Worm (Caenorhabditis elegans) whole organism, L3 larva: ENCODE data around the gene sek-3.

ENCODE experiments used
- ZK546.5 ChIP-seq: sonication (generic microtip); optimal IDR thresholded peaks from 2 replicates; lab custom pipeline; 2017; ENCODE audit warnings: missing biosample characterization, missing genetic modification characterization
- aly-2 ChIP-seq: fragments of 150-350 bp; optimal IDR thresholded peaks from 2 replicates; lab custom pipeline; 2014; ENCODE audit warnings: missing biosample characterization, missing genetic modification characterization
- ama-1 ChIP-seq: fragments of 150-350 bp; optimal IDR thresholded peaks from 2 replicates; lab custom pipeline; 2018
- ceh-16 ChIP-seq: sonication (generic microtip); optimal IDR thresholded peaks from 2 replicates; lab custom pipeline; 2017; ENCODE audit warnings: missing biosample characterization, missing genetic modification characterization
- ceh-28 ChIP-seq: fragments of 150-350 bp; optimal IDR thresholded peaks from 2 replicates; lab custom pipeline; 2014; ENCODE audit warnings: missing biosample characterization, missing genetic modification reagents, missing genetic modification characterization
- ceh-9 ChIP-seq: sonication (generic microtip); optimal IDR thresholded peaks from 2 replicates; lab custom pipeline; 2018; ENCODE audit warnings: missing biosample characterization, missing genetic modification characterization
- daf-12 ChIP-seq: fragments of 150-350 bp; optimal IDR thresholded peaks from 2 replicates; lab custom pipeline; 2014; ENCODE audit warnings: missing biosample characterization, missing genetic modification reagents, missing genetic modification characterization
- egl-27 ChIP-seq: sonication (generic microtip); optimal IDR thresholded peaks from 4 replicates; lab custom pipeline; 2017; ENCODE audit warnings: missing biosample characterization, missing genetic modification reagents, missing genetic modification characterization
- elt-1 ChIP-seq: fragments of 150-350 bp; optimal IDR thresholded peaks from 2 replicates; lab custom pipeline; 2014; ENCODE audit warnings: missing biosample characterization, missing genetic modification characterization
- elt-2 ChIP-seq: sonication (generic microtip); optimal IDR thresholded peaks from 2 replicates; lab custom pipeline; 2016; ENCODE audit warnings: missing genetic modification reagents, mild to moderate bottlenecking, missing genetic modification characterization, missing compliant biosample characterization
- elt-3 ChIP-seq, 3 experiments: fragments of 150-350 bp in 1 of 3; sonication (generic microtip) in 2 of 3; optimal IDR thresholded peaks; 2 replicates in 2 of 3; 4 replicates in 1 of 3; lab custom pipeline; 2014 to 2017; ENCODE audit warnings: missing biosample characterization in 3 of 3, missing genetic modification characterization in 3 of 3
- eor-1 ChIP-seq, 2 experiments: fragments of 150-350 bp; optimal IDR thresholded peaks; 2 replicates each; lab custom pipeline; 2014 to 2018; ENCODE audit warnings: missing biosample characterization in 2 of 2, missing genetic modification characterization in 2 of 2
- fkh-10 ChIP-seq: sonication (generic microtip); optimal IDR thresholded peaks from 2 replicates; lab custom pipeline; 2017; ENCODE audit warnings: missing biosample characterization, missing genetic modification reagents, missing genetic modification characterization
- fos-1 ChIP-seq: fragments of 150-350 bp; optimal IDR thresholded peaks from 2 replicates; lab custom pipeline; 2014; ENCODE audit warnings: missing biosample characterization, missing genetic modification characterization
- lin-15B ChIP-seq: fragments of 150-350 bp; optimal IDR thresholded peaks from 2 replicates; lab custom pipeline; 2014; ENCODE audit warnings: missing biosample characterization, missing genetic modification characterization
- lin-39 ChIP-seq: fragments of 150-350 bp; optimal IDR thresholded peaks from 2 replicates; lab custom pipeline; 2018; ENCODE audit warnings: missing biosample characterization, missing genetic modification reagents, missing genetic modification characterization
- lsy-12 ChIP-seq: sonication (generic microtip); optimal IDR thresholded peaks from 2 replicates; lab custom pipeline; 2016; ENCODE audit warnings: mild to moderate bottlenecking, missing genetic modification characterization, missing compliant biosample characterization
- mml-1 ChIP-seq: fragments of 150-350 bp; sonication (generic microtip); optimal IDR thresholded peaks from 3 replicates; lab custom pipeline; 2014; ENCODE audit warnings: missing biosample characterization, missing genetic modification characterization
- nfya-1 ChIP-seq: sonication (generic microtip); optimal IDR thresholded peaks from 2 replicates; lab custom pipeline; 2017; ENCODE audit warnings: missing genetic modification characterization, mild to moderate bottlenecking, missing compliant biosample characterization, antibody characterized with exemption, moderate library complexity; ENCODE audit not compliant: insufficient read depth
- nhr-11 ChIP-seq: fragments of 150-350 bp; optimal IDR thresholded peaks from 2 replicates; lab custom pipeline; 2014; ENCODE audit warnings: missing biosample characterization, missing genetic modification characterization
- nhr-12 ChIP-seq: fragments of 150-350 bp; optimal IDR thresholded peaks from 2 replicates; lab custom pipeline; 2014; ENCODE audit warnings: missing biosample characterization, missing genetic modification characterization
- nhr-23 ChIP-seq: fragments of 150-350 bp; optimal IDR thresholded peaks from 2 replicates; lab custom pipeline; 2014; ENCODE audit warnings: missing biosample characterization, missing genetic modification reagents, missing genetic modification characterization
- nhr-237 ChIP-seq: fragments of 150-350 bp; optimal IDR thresholded peaks from 2 replicates; lab custom pipeline; 2014; ENCODE audit warnings: missing biosample characterization, missing genetic modification characterization
- nhr-25 ChIP-seq: sonication (generic microtip); optimal IDR thresholded peaks from 2 replicates; lab custom pipeline; 2017; ENCODE audit warnings: missing biosample characterization, missing genetic modification characterization
- nhr-28 ChIP-seq: fragments of 150-350 bp; optimal IDR thresholded peaks from 2 replicates; lab custom pipeline; 2014; ENCODE audit warnings: missing biosample characterization, missing genetic modification characterization
- nhr-43 ChIP-seq: sonication (generic microtip); optimal IDR thresholded peaks from 2 replicates; lab custom pipeline; 2016; ENCODE audit warnings: mild to moderate bottlenecking, missing genetic modification characterization, missing compliant biosample characterization; ENCODE audit not compliant: poor library complexity, severe bottlenecking
- nhr-67 ChIP-seq: fragments of 150-350 bp; optimal IDR thresholded peaks from 2 replicates; lab custom pipeline; 2014; ENCODE audit warnings: missing biosample characterization, missing genetic modification characterization
- pqm-1 ChIP-seq: fragments of 150-350 bp; optimal IDR thresholded peaks from 2 replicates; lab custom pipeline; 2017; ENCODE audit warnings: missing biosample characterization, missing genetic modification characterization, inconsistent platforms
- skn-1 ChIP-seq: fragments of 150-350 bp; optimal IDR thresholded peaks from 2 replicates; lab custom pipeline; 2014; ENCODE audit warnings: missing biosample characterization, missing genetic modification characterization
- snpc-4 ChIP-seq: fragments of 150-350 bp; optimal IDR thresholded peaks from 2 replicates; lab custom pipeline; 2014; ENCODE audit warnings: missing biosample characterization, missing genetic modification characterization
- unc-62 ChIP-seq: fragments of 150-350 bp; sonication (generic microtip); optimal IDR thresholded peaks from 4 replicates; lab custom pipeline; 2014; ENCODE audit warnings: missing biosample characterization, missing genetic modification reagents, missing genetic modification characterization
- zag-1 ChIP-seq: fragments of 150-350 bp; optimal IDR thresholded peaks from 2 replicates; lab custom pipeline; 2014; ENCODE audit warnings: missing biosample characterization, missing genetic modification characterization
- ztf-11 ChIP-seq: fragments of 150-350 bp; optimal IDR thresholded peaks from 2 replicates; lab custom pipeline; 2014; ENCODE audit warnings: missing biosample characterization, missing genetic modification characterization
- ztf-4 ChIP-seq: fragments of 150-350 bp; optimal IDR thresholded peaks from 2 replicates; lab custom pipeline; 2014; ENCODE audit warnings: missing biosample characterization, missing genetic modification characterization

sek-3 gene

ce11 chrX:5024300-5024699 lies 6.6 kb downstream of the sek-3 start, which contains the start of gene ZC449.1:
ZC449.1 (plus strand) TSS chrX:5024420.
- TF ChIP-seq ceh-28 (tag; lab: Kevin White, UChicago) (no peak), nhr-43 (tag; lab: Kevin White, UChicago) (no peak), nhr-237 (tag; lab: Kevin White, UChicago) (no peak), ztf-4 (tag; lab: Kevin White, UChicago) (no peak), elt-2 (tag; lab: Kevin White, UChicago) (no peak)

- TF ChIP-seq lin-39 (tag; lab: Kevin White, UChicago): peak; percentile 62
- no peak for TF ChIP-seq ceh-16 (tag; lab: Kevin White, UChicago)
- peak; percentile 74 for TF ChIP-seq elt-1
- TF ChIP-seq lsy-12 (tag; lab: Kevin White, UChicago): no peak
These were observed 8.8 kb downstream of the sek-3 start for ce11 chrX:5026461-5026860.

- no peak for TF ChIP-seq ceh-9 (tag; lab: Kevin White, UChicago)
- no peak for TF ChIP-seq nhr-23 (tag; lab: Kevin White, UChicago)
- TF ChIP-seq lin-39 (tag; lab: Kevin White, UChicago): peak; percentile 78
- no peak for TF ChIP-seq eor-1 (tag; optimal IDR thresholded peaks at IDR 0.05; lab: Kevin White, UChicago)
- no peak for TF ChIP-seq unc-62 (GFP tag; lab: Kevin White, UChicago)
- no peak for TF ChIP-seq ama-1 (lab: Kevin White, UChicago)
- no peak for TF ChIP-seq ceh-16 (tag; lab: Kevin White, UChicago)
- no peak for TF ChIP-seq nhr-67
These were observed 10.4 kb downstream of the sek-3 start for ce11 chrX:5027923-5028592.

- TF ChIP-seq pqm-1 (tag; lab: Kevin White, UChicago): no peak
- TF ChIP-seq nhr-28 (tag; lab: Kevin White, UChicago): no peak
- TF ChIP-seq lin-15B: no peak
- TF ChIP-seq aly-2 (tag; lab: Kevin White, UChicago): no peak
- TF ChIP-seq ceh-9 (tag; lab: Kevin White, UChicago): no peak
- no peak for TF ChIP-seq lin-39 (tag; lab: Kevin White, UChicago)
- no peak for TF ChIP-seq ceh-16 (tag; lab: Kevin White, UChicago)
- no peak for TF ChIP-seq elt-3 (tag; optimal IDR thresholded peaks at IDR 0.05; lab: Kevin White, UChicago)
- no peak for TF ChIP-seq snpc-4 (tag; lab: Kevin White, UChicago)
- TF ChIP-seq nhr-12 (tag; lab: Kevin White, UChicago): no peak
These were observed 10.9 kb downstream of the sek-3 start for ce11 chrX:5028593-5028955.

- TF ChIP-seq nhr-25 (tag; lab: Kevin White, UChicago): no peak
- TF ChIP-seq skn-1 (tag; lab: Kevin White, UChicago): no peak
- no peak for TF ChIP-seq ZK546.5 (tag; lab: Kevin White, UChicago)
- no peak for TF ChIP-seq mml-1 (tag; lab: Kevin White, UChicago)
- TF ChIP-seq ztf-11 (tag; lab: Kevin White, UChicago): no peak
- TF ChIP-seq nfya-1 (tag; lab: Kevin White, UChicago): peak; percentile 0
- TF ChIP-seq zag-1 (tag; lab: Kevin White, UChicago): peak; percentile 16
- no peak for TF ChIP-seq nhr-11 (tag; lab: Kevin White, UChicago)
- no peak for TF ChIP-seq ceh-28 (tag; lab: Kevin White, UChicago)
- no peak for TF ChIP-seq unc-62 (GFP tag; lab: Kevin White, UChicago)
- peak; percentile 69 for TF ChIP-seq fkh-10 (GFP tag; lab: Kevin White, UChicago)
These were observed 14.1 kb downstream of the sek-3 start for ce11 chrX:5031742-5032141.

- TF ChIP-seq elt-1: no peak
- no peak for TF ChIP-seq lsy-12 (tag; lab: Kevin White, UChicago)
- TF ChIP-seq daf-12 (tag; lab: Kevin White, UChicago): no peak
- TF ChIP-seq snpc-4 (tag; lab: Kevin White, UChicago): no peak
- TF ChIP-seq ceh-16 (tag; lab: Kevin White, UChicago): no peak
- no peak for TF ChIP-seq unc-62 (GFP tag; lab: Kevin White, UChicago)
- TF ChIP-seq fos-1: no peak
- no peak for TF ChIP-seq nhr-43 (tag; lab: Kevin White, UChicago)
- no peak for TF ChIP-seq nhr-67
- TF ChIP-seq elt-2 (tag; lab: Kevin White, UChicago): no peak
- TF ChIP-seq elt-3 (tag; optimal IDR thresholded peaks at IDR 0.05; lab: Kevin White, UChicago): no peak
- no peak for TF ChIP-seq egl-27 (tag; lab: Kevin White, UChicago)
- no peak for TF ChIP-seq ceh-9 (tag; lab: Kevin White, UChicago)
- TF ChIP-seq lin-15B: no peak
These were observed 16.2 kb downstream of the sek-3 start, which contains the start of gene ZC449.4 for ce11 chrX:5033868-5034267. ZC449.4 (minus strand) TSS chrX:5033968.
